Worm (Caenorhabditis elegans) whole organism, L2 larva: ENCODE results near the gene cct-3.
A peak's percentile ranks its signal among the peaks of the same experiment; 100 is the strongest.

ENCODE experiments used
- C34F6.9 ChIP-seq: fragments of 150-350 bp; optimal IDR thresholded peaks from 2 replicates; lab custom pipeline; 2014; ENCODE audit warnings: missing biosample characterization, missing genetic modification characterization
- F13H6.1 ChIP-seq: sonication (generic microtip); optimal IDR thresholded peaks from 2 replicates; lab custom pipeline; 2016; ENCODE audit warnings: missing genetic modification characterization, missing compliant biosample characterization
- R02D3.7 ChIP-seq: fragments of 150-350 bp; optimal IDR thresholded peaks from 2 replicates; lab custom pipeline; 2014; ENCODE audit warnings: missing biosample characterization, missing genetic modification characterization
- Y55F3AM.14 ChIP-seq: fragments of 200-800 bp; sonication (Bioruptor generic); optimal IDR thresholded peaks from 2 replicates; lab custom pipeline; 2018; ENCODE audit warnings: mild to moderate bottlenecking, missing genetic modification characterization, missing compliant biosample characterization
- ZK546.5 ChIP-seq: sonication (generic microtip); optimal IDR thresholded peaks from 2 replicates; lab custom pipeline; 2017; ENCODE audit warnings: missing biosample characterization, missing genetic modification characterization
- alr-1 ChIP-seq: fragments of 150-350 bp; optimal IDR thresholded peaks from 2 replicates; lab custom pipeline; 2014; ENCODE audit warnings: missing biosample characterization, missing genetic modification characterization
- ceh-82 ChIP-seq: fragments of 150-350 bp; optimal IDR thresholded peaks from 2 replicates; lab custom pipeline; 2014; ENCODE audit warnings: missing biosample characterization, missing genetic modification characterization
- crh-2 ChIP-seq: sonication (generic microtip); optimal IDR thresholded peaks from 2 replicates; lab custom pipeline; 2017; ENCODE audit warnings: missing biosample characterization, missing genetic modification characterization
- egl-27 ChIP-seq: sonication (generic microtip); optimal IDR thresholded peaks from 3 replicates; lab custom pipeline; 2017; ENCODE audit warnings: missing biosample characterization, missing genetic modification reagents, missing genetic modification characterization
- fos-1 ChIP-seq: fragments of 150-350 bp; optimal IDR thresholded peaks from 2 replicates; lab custom pipeline; 2014; ENCODE audit warnings: missing biosample characterization, missing genetic modification characterization
- gmeb-1 ChIP-seq: fragments of 150-350 bp; optimal IDR thresholded peaks from 2 replicates; lab custom pipeline; 2014; ENCODE audit warnings: missing biosample characterization, missing genetic modification characterization
- lin-11 ChIP-seq: fragments of 150-350 bp; sonication (generic microtip); optimal IDR thresholded peaks from 2 replicates; lab custom pipeline; 2014; ENCODE audit warnings: missing biosample characterization, missing genetic modification characterization, inconsistent platforms, mixed read lengths
- lin-13 ChIP-seq: fragments of 150-350 bp; optimal IDR thresholded peaks from 2 replicates; lab custom pipeline; 2014; ENCODE audit warnings: missing biosample characterization, missing genetic modification reagents, missing genetic modification characterization
- lsy-2 ChIP-seq, 2 experiments: fragments of 150-350 bp in 1 of 2; sonication (generic microtip) in 1 of 2; optimal IDR thresholded peaks; 2 replicates each; lab custom pipeline; 2014 to 2017; ENCODE audit warnings: missing biosample characterization in 2 of 2, missing genetic modification characterization in 2 of 2
- mab-5 ChIP-seq: fragments of 150-350 bp; optimal IDR thresholded peaks from 2 replicates; lab custom pipeline; 2014; ENCODE audit warnings: missing biosample characterization, missing genetic modification characterization
- mbf-1 ChIP-seq: sonication (generic microtip); optimal IDR thresholded peaks from 2 replicates; lab custom pipeline; 2017; ENCODE audit warnings: missing biosample characterization, missing genetic modification characterization
- nhr-10 ChIP-seq: sonication (generic microtip); optimal IDR thresholded peaks from 2 replicates; lab custom pipeline; 2017; ENCODE audit warnings: missing biosample characterization, missing genetic modification characterization
- nhr-12 ChIP-seq: fragments of 150-350 bp; optimal IDR thresholded peaks from 2 replicates; lab custom pipeline; 2014; ENCODE audit warnings: missing biosample characterization, missing genetic modification characterization
- nhr-129 ChIP-seq: fragments of 150-350 bp; optimal IDR thresholded peaks from 2 replicates; lab custom pipeline; 2014; ENCODE audit warnings: missing biosample characterization, missing genetic modification characterization
- nhr-21 ChIP-seq: fragments of 150-350 bp; optimal IDR thresholded peaks from 2 replicates; lab custom pipeline; 2014; ENCODE audit warnings: missing biosample characterization, missing genetic modification characterization
- nhr-237 ChIP-seq: fragments of 150-350 bp; optimal IDR thresholded peaks from 2 replicates; lab custom pipeline; 2014; ENCODE audit warnings: missing biosample characterization, missing genetic modification characterization
- nhr-6 ChIP-seq: fragments of 150-350 bp; optimal IDR thresholded peaks from 2 replicates; lab custom pipeline; 2014; ENCODE audit warnings: missing biosample characterization, missing genetic modification characterization
- nhr-77 ChIP-seq: fragments of 150-350 bp; optimal IDR thresholded peaks from 2 replicates; lab custom pipeline; 2014; ENCODE audit warnings: missing biosample characterization, missing genetic modification characterization
- peb-1 ChIP-seq: fragments of 150-350 bp; optimal IDR thresholded peaks from 2 replicates; lab custom pipeline; 2014; ENCODE audit warnings: missing biosample characterization, missing genetic modification characterization
- snpc-4 ChIP-seq: fragments of 150-350 bp; optimal IDR thresholded peaks from 2 replicates; lab custom pipeline; 2014; ENCODE audit warnings: missing biosample characterization, missing genetic modification characterization
- unc-39 ChIP-seq: fragments of 150-350 bp; optimal IDR thresholded peaks from 2 replicates; lab custom pipeline; 2014; ENCODE audit warnings: missing biosample characterization, missing genetic modification characterization
- unc-55 ChIP-seq: fragments of 150-350 bp; sonication (generic microtip); optimal IDR thresholded peaks from 3 replicates; lab custom pipeline; 2014; ENCODE audit warnings: missing biosample characterization, missing genetic modification reagents, missing genetic modification characterization
- unc-62 ChIP-seq: fragments of 150-350 bp; optimal IDR thresholded peaks from 2 replicates; lab custom pipeline; 2014; ENCODE audit warnings: missing biosample characterization, missing genetic modification reagents, missing genetic modification characterization
- zag-1 ChIP-seq: fragments of 150-350 bp; optimal IDR thresholded peaks from 2 replicates; lab custom pipeline; 2014; ENCODE audit warnings: missing biosample characterization, missing genetic modification characterization
- ztf-1 ChIP-seq: fragments of 200-800 bp; sonication (Bioruptor generic); conservative IDR thresholded peaks from 2 replicates; pipeline ENCODE4 v1.3.6; 2022; ENCODE audit warnings: missing genetic modification characterization, missing compliant biosample characterization
- ztf-11 ChIP-seq: sonication (generic microtip); optimal IDR thresholded peaks from 2 replicates; lab custom pipeline; 2017; ENCODE audit warnings: missing biosample characterization, missing genetic modification characterization
- ztf-4 ChIP-seq: fragments of 150-350 bp; optimal IDR thresholded peaks from 2 replicates; lab custom pipeline; 2014; ENCODE audit warnings: missing biosample characterization, missing genetic modification characterization

cct-3 gene

DNA sequence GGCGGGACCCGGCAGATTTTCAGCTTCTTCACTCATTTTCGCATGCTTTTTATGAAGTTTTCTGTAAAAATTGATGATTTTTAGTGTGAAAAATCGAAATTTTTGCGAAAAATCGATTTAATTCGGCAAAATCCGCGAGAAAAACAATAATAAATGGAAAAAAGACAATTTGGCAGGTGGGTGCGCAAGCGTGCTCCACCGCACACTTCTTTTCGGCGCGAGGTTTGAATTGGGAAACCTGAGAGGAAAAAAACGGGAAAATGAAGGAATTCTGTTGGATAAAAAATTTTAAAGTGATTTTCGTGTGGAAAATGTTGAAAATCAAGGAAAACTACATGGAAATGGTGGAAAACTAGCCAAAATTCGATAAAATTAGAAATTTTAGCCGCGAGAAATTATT lies 29.3 kb upstream of the cct-3 start, which contains the start of gene Y59C2A.2:
Gene Y59C2A.2 (minus strand): TSS at position 61 of the 400 bp plus-strand sequence.
- TF ChIP-seq fos-1 = no peak
- peak; percentile 53 for TF ChIP-seq lin-13 (GFP tag; lab: Kevin White, UChicago)
- TF ChIP-seq gmeb-1 (tag; lab: Kevin White, UChicago) = peak; percentile 92
- peak; percentile 29 for TF ChIP-seq nhr-129
- TF ChIP-seq nhr-237 (tag; lab: Kevin White, UChicago) = no peak
- peak in 1 of 2 experiments; percentile 71 for TF ChIP-seq lsy-2 (tag; optimal IDR thresholded peaks at IDR 0.05; lab: Kevin White, UChicago)
- peak; percentile 27 for TF ChIP-seq C34F6.9 (tag; lab: Kevin White, UChicago)
- TF ChIP-seq unc-55 (GFP tag; lab: Kevin White, UChicago) = peak; percentile 56
- TF ChIP-seq crh-2 (tag; lab: Kevin White, UChicago) = peak; percentile 8

DNA sequence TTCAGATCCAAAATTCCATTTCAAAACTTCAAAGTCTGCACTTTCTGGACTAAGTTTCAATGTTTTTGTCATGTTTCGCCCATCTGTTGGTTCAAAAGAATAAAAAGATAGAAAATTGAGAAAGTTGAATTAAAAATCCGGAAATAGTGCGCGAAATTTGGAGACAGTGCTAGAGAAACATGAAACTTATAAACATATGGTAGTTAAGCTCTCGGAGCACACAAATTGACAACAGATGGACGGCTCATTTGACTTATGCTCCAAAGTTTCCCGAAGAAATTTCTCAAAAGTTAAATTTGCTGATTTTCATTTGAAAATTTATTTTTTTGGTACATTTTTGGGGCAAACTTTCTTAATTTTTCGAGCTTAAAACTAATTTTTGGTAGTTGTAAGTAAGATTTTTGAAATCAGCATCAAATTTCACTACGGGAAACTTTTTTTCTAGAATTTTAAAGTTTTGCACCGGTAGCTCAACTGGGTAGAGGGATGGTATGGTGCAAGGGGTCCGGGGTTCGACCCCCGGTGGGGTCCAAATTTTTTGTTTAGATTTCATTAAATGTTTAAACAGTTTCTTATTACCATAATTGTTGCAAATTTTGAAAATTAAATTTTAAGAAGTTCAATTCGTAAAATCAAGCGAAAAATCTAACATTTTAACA lies 27.1 kb upstream of the cct-3 start:
- no peak for TF ChIP-seq nhr-21
- no peak for TF ChIP-seq nhr-12 (tag; lab: Kevin White, UChicago)
- no peak for TF ChIP-seq mbf-1 (tag; lab: Kevin White, UChicago)
- TF ChIP-seq, all 48 proteins: peak for 0

DNA sequence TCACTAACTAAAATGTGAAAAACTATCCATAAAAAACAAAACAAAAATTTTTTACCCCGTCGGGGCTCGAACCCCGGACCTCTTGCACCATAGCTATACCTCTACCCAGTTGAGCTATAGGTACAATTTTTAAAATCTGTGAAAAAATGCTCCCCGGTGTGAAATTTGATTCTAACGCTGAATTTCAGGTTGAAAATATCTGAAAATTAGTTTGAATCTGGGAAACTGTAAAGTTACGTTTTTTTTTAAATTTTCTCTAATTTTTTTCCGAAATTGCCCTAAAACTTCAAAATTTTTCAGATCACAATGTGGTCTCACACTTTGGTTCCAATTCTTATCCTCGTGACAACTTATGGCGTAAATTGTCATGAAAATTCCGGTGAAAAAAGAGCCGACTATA lies 25.5 kb upstream of the cct-3 start, which contains the start of gene Y59C2A.1:
Gene Y59C2A.1 (plus strand): TSS at position 301 of the 400 bp plus-strand sequence.
- TF ChIP-seq R02D3.7 (tag; lab: Kevin White, UChicago) (no peak), alr-1 (tag; lab: Kevin White, UChicago) (no peak), unc-39 (tag; lab: Kevin White, UChicago) (no peak), mab-5 (no peak), F13H6.1 (tag; lab: Kevin White, UChicago) (no peak), ceh-82 (no peak), Y55F3AM.14 (no peak), ztf-11 (no peak), mbf-1 (tag; lab: Kevin White, UChicago) (no peak), lin-11 (tag; lab: Kevin White, UChicago) (no peak), zag-1 (no peak), nhr-12 (tag; lab: Kevin White, UChicago) (no peak), egl-27 (tag; lab: Kevin White, UChicago) (no peak)
- TF ChIP-seq, all 48 proteins: peak for 0

DNA sequence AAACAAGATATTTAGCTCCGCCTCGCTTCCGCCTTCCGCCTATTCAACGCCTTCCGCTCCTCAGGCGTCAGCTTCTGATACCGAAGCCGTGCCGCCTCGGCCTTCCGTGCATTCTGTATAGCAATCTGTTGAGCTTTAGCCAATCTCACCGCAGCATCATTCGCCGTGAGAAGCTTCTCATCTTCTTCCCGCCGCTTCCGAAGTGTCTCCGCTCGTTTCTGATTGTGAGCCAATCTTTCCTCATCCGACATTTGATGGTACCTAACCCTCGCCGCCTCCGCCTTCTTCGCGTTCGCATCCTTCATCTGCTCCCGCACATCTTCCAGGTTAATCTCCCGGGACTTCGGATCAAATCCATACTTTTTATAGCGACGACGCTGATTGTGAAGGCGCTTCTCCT lies 17.8 kb upstream of the cct-3 start:
- TF ChIP-seq lin-11 (tag; lab: Kevin White, UChicago) = no peak
- no peak for TF ChIP-seq R02D3.7 (tag; lab: Kevin White, UChicago)
- no peak for TF ChIP-seq lin-13 (GFP tag; lab: Kevin White, UChicago)
- TF ChIP-seq F13H6.1 (tag; lab: Kevin White, UChicago) = no peak
- TF ChIP-seq peb-1 (tag; lab: Kevin White, UChicago) = no peak
- no peak for TF ChIP-seq ZK546.5
- no peak for TF ChIP-seq nhr-237 (tag; lab: Kevin White, UChicago)
- TF ChIP-seq ztf-4 (tag; lab: Kevin White, UChicago) = no peak
- no peak for TF ChIP-seq mab-5
- TF ChIP-seq fos-1 = no peak
- TF ChIP-seq snpc-4 (tag; lab: Kevin White, UChicago) = no peak
- TF ChIP-seq unc-62 (GFP tag; lab: Kevin White, UChicago) = no peak
- TF ChIP-seq, all 48 proteins: peak for 0

DNA sequence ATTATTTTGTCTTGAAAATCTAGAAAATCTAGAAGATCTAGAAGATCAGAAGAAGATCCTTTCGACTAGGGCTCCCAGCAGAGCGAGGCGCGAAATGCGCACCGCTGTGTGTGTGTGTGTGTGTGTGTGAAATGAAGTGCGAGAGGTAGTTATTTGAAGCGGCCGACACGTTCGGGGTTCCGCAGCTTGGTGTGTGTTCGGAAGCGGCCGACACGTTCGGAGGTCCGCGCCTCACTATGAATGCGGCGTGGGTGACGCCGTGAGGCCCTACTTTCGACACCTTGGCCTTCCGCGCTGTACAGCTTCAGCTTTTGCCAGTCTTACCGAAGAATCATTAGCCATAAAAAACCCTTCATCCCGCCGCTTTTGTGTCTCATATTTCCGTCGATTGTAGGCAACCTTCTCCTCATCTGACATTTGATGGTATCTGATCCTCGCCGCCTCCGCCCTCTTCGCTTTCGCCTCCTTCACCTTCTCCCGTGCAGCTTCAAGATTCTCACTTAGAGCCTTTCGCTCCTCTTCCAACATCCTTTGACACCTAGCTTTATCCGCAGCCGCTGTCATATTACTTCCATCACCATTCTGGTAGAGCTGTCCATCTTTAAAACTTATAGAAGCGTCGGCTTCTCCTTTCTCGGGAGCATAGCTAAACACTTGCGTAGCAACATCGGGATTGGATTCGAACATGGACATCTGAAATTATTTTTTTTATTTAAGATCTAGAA lies 16.2 kb upstream of the cct-3 start:
- TF ChIP-seq snpc-4 (tag; lab: Kevin White, UChicago) = no peak
- no peak for TF ChIP-seq ztf-1
- no peak for TF ChIP-seq nhr-237 (tag; lab: Kevin White, UChicago)
- TF ChIP-seq ztf-4 (tag; lab: Kevin White, UChicago) = no peak
- TF ChIP-seq lsy-2 (tag; optimal IDR thresholded peaks at IDR 0.05; lab: Kevin White, UChicago) = no peak
- no peak for TF ChIP-seq nhr-12 (tag; lab: Kevin White, UChicago)
- TF ChIP-seq, all 48 proteins: peak for 0

DNA sequence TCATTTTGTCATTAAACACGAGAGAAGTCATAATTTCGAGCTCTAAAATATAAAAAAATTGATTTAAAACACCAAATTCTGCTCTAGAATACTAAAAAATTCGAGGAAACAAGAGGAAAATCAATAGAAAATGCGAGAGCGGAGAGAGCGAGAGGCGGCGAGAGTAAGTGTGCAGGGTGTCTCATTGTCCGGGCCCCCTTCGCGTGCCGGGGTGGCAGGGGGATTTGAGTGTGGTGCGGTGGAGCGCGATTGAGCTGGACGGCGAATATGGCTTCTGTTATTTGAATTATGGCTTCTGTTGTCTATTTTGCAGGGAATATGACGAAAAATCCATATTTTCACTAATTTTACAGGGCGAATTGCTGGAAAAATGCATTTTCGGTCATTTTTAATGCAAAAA lies 13.5 kb upstream of the cct-3 start, which contains the start of gene Y59C2A.3:
Gene Y59C2A.3 (minus strand): TSS at position 42 of the 400 bp plus-strand sequence.
- TF ChIP-seq nhr-10 (tag; lab: Kevin White, UChicago) = no peak
- peak; percentile 44 for TF ChIP-seq nhr-129
- peak; percentile 25 for TF ChIP-seq F13H6.1 (tag; lab: Kevin White, UChicago)
- TF ChIP-seq unc-55 (GFP tag; lab: Kevin White, UChicago) = peak; percentile 82
- TF ChIP-seq lsy-2 (tag; optimal IDR thresholded peaks at IDR 0.05; lab: Kevin White, UChicago) = peak; percentile 19 to 61
- no peak for TF ChIP-seq nhr-21
- TF ChIP-seq R02D3.7 (tag; lab: Kevin White, UChicago) = no peak
- no peak for TF ChIP-seq zag-1
- peak; percentile 40 for TF ChIP-seq lin-11 (tag; lab: Kevin White, UChicago)
- no peak for TF ChIP-seq nhr-6 (tag; lab: Kevin White, UChicago)
- no peak for TF ChIP-seq nhr-77
- peak; percentile 35 for TF ChIP-seq lin-13 (GFP tag; lab: Kevin White, UChicago)
- peak; percentile 54 for TF ChIP-seq C34F6.9 (tag; lab: Kevin White, UChicago)
- TF ChIP-seq, all 48 proteins: peak for 7
